Worm (Caenorhabditis elegans): ENCODE data around the gene idpp-5.

The idpp-5 gene

ce11 chrX:3803314-3803713 is 10.7 kb upstream of the idpp-5 start, which contains the start of gene F35A5.8 (continued):
- TF ChIP-seq fos-1 (tag; optimal IDR thresholded peaks at IDR 0.05) = no peak
- no peak for TF ChIP-seq mdl-1 (tag; optimal IDR thresholded peaks at IDR 0.05)
- no peak for TF ChIP-seq hmg-11 (tag; optimal IDR thresholded peaks at IDR 0.05)
- TF ChIP-seq nhr-12 (tag; optimal IDR thresholded peaks at IDR 0.05) = no peak
- TF ChIP-seq lin-39 (tag; optimal IDR thresholded peaks at IDR 0.05) = peak; percentile 37
- no peak for TF ChIP-seq daf-12 (tag; optimal IDR thresholded peaks at IDR 0.05)
- TF ChIP-seq nhr-77 (tag; optimal IDR thresholded peaks at IDR 0.05) = no peak
- peak; percentile 64 for TF ChIP-seq tbx-2 (tag; optimal IDR thresholded peaks at IDR 0.05)
- peak; percentile 43 for TF ChIP-seq lsy-12 (tag; optimal IDR thresholded peaks at IDR 0.05)
- peak; percentile 94 for TF ChIP-seq pha-4 (tag; optimal IDR thresholded peaks at IDR 0.05)
- no peak for TF ChIP-seq mml-1 (tag; optimal IDR thresholded peaks at IDR 0.05)
- no peak for TF ChIP-seq eor-1 (tag; optimal IDR thresholded peaks at IDR 0.05)
- no peak for TF ChIP-seq fkh-2 (tag; optimal IDR thresholded peaks at IDR 0.05)
- peak; percentile 61 for TF ChIP-seq ceh-82 (tag; optimal IDR thresholded peaks at IDR 0.05)
- peak; percentile 79 for TF ChIP-seq nhr-23 (tag; optimal IDR thresholded peaks at IDR 0.05)
- peak; percentile 48 for TF ChIP-seq lin-15B (tag; optimal IDR thresholded peaks at IDR 0.05)
- no peak for TF ChIP-seq egl-5 (tag; optimal IDR thresholded peaks at IDR 0.05)

ce11 chrX:3802743-3803142 is 10.1 kb upstream of the idpp-5 start:
- TF ChIP-seq ama-1 (optimal IDR thresholded peaks at IDR 0.05) = no peak
- TF ChIP-seq daf-12 (tag; optimal IDR thresholded peaks at IDR 0.05) = no peak
- peak; percentile 20 for TF ChIP-seq fkh-10 (GFP tag; optimal IDR thresholded peaks at IDR 0.05)
- no peak for TF ChIP-seq tbx-2 (tag; optimal IDR thresholded peaks at IDR 0.05)
- TF ChIP-seq nfya-1 (tag; optimal IDR thresholded peaks at IDR 0.05; ENCODE audit: insufficient read depth) = peak; percentile 52
- TF ChIP-seq hmg-11 (tag; optimal IDR thresholded peaks at IDR 0.05) = peak; percentile 44
- TF ChIP-seq lin-39 (tag; optimal IDR thresholded peaks at IDR 0.05) = peak; percentile 82

ce11 chrX:3798288-3798687 is 5.7 kb upstream of the idpp-5 start:
- no peak for TF ChIP-seq nfya-1 (tag; optimal IDR thresholded peaks at IDR 0.05; ENCODE audit: insufficient read depth)
- no peak for TF ChIP-seq skn-1 (tag; optimal IDR thresholded peaks at IDR 0.05)
- no peak for TF ChIP-seq fos-1 (tag; optimal IDR thresholded peaks at IDR 0.05)
- no peak for TF ChIP-seq nhr-25 (tag; optimal IDR thresholded peaks at IDR 0.05)
- no peak for TF ChIP-seq ztf-4 (tag; optimal IDR thresholded peaks at IDR 0.05)
- no peak for TF ChIP-seq pqm-1 (tag; optimal IDR thresholded peaks at IDR 0.05)
- no peak for TF ChIP-seq elt-3 (tag; optimal IDR thresholded peaks at IDR 0.05)
- TF ChIP-seq mml-1 (tag; optimal IDR thresholded peaks at IDR 0.05) = no peak
- no peak for TF ChIP-seq unc-62 (GFP tag; optimal IDR thresholded peaks at IDR 0.05)
- no peak for TF ChIP-seq egl-5 (tag; optimal IDR thresholded peaks at IDR 0.05)
- no peak for TF ChIP-seq nhr-23 (tag; optimal IDR thresholded peaks at IDR 0.05)
- no peak for TF ChIP-seq unc-39 (tag; optimal IDR thresholded peaks at IDR 0.05)
- TF ChIP-seq lin-39 (tag; optimal IDR thresholded peaks at IDR 0.05) = no peak

ce11 chrX:3797882-3798281 is 5.3 kb upstream of the idpp-5 start, which contains the start of gene abu-10:
TSS of gene abu-10 (plus strand) at chrX:3798182.
- TF ChIP-seq ceh-82 (tag; optimal IDR thresholded peaks at IDR 0.05) (no peak), fkh-2 (tag; optimal IDR thresholded peaks at IDR 0.05) (no peak), pqm-1 (tag; optimal IDR thresholded peaks at IDR 0.05) (no peak), ceh-9 (tag; optimal IDR thresholded peaks at IDR 0.05) (no peak), mdl-1 (tag; optimal IDR thresholded peaks at IDR 0.05) (no peak), unc-39 (tag; optimal IDR thresholded peaks at IDR 0.05) (no peak), ceh-16 (tag; optimal IDR thresholded peaks at IDR 0.05) (no peak), snpc-4 (tag; optimal IDR thresholded peaks at IDR 0.05) (no peak), nhr-25 (tag; optimal IDR thresholded peaks at IDR 0.05) (no peak), lsy-12 (tag; optimal IDR thresholded peaks at IDR 0.05) (no peak), R02D3.7 (tag; optimal IDR thresholded peaks at IDR 0.05) (no peak), nhr-43 (tag; optimal IDR thresholded peaks at IDR 0.05; ENCODE audit: poor library complexity, severe bottlenecking) (no peak), fos-1 (tag; optimal IDR thresholded peaks at IDR 0.05) (no peak), zag-1 (tag; optimal IDR thresholded peaks at IDR 0.05) (no peak), ztf-11 (tag; optimal IDR thresholded peaks at IDR 0.05) (no peak), elt-2 (tag; optimal IDR thresholded peaks at IDR 0.05) (no peak), fkh-10 (GFP tag; optimal IDR thresholded peaks at IDR 0.05) (no peak), pha-4 (tag; optimal IDR thresholded peaks at IDR 0.05) (no peak), sea-2 (GFP tag; optimal IDR thresholded peaks at IDR 0.05) (no peak), aly-2 (tag; optimal IDR thresholded peaks at IDR 0.05) (no peak)
